Fruit fly (Drosophila melanogaster) whole organism, embryonic: ENCODE measurements around the gene holn1.

Experiments used
- Bdp1 ChIP-seq: fragments of 200-800 bp; sonication (Bioruptor generic); optimal IDR thresholded peaks from 3 replicates; lab custom pipeline; 2016; ENCODE audit warnings: missing biosample characterization, missing genetic modification characterization
- Bgb ChIP-seq: fragments of 200-800 bp; sonication (Bioruptor generic); IDR thresholded peaks from 2 replicates; pipeline ENCODE4 v1.3.6; 2022; ENCODE audit warnings: missing biosample characterization, missing genetic modification characterization; ENCODE audit not compliant: partially characterized antibody
- CG12155 ChIP-seq: fragments of 200-800 bp; sonication (Bioruptor generic); optimal IDR thresholded peaks from 3 replicates; lab custom pipeline; 2016; ENCODE audit warnings: missing biosample characterization, missing genetic modification characterization
- CG1233 ChIP-seq: fragments of 200-800 bp; sonication (Bioruptor generic); optimal IDR thresholded peaks from 4 replicates; lab custom pipeline; 2018; ENCODE audit warnings: missing biosample characterization, mild to moderate bottlenecking, missing genetic modification characterization
- CG14860 ChIP-seq: fragments of 200-800 bp; sonication (Bioruptor generic); IDR thresholded peaks from 3 replicates; pipeline ENCODE4 v1.3.6; 2022; ENCODE audit warnings: missing biosample characterization, missing genetic modification characterization; ENCODE audit not compliant: partially characterized antibody
- CG16815 ChIP-seq: fragments of 200-800 bp; sonication (Bioruptor generic); optimal IDR thresholded peaks from 3 replicates; lab custom pipeline; 2017; ENCODE audit warnings: missing biosample characterization, mild to moderate bottlenecking, missing genetic modification characterization
- CG17802 ChIP-seq: fragments of 200-800 bp; sonication (Bioruptor generic); optimal IDR thresholded peaks from 2 replicates; lab custom pipeline; 2018; ENCODE audit warnings: missing biosample characterization, mild to moderate bottlenecking, missing genetic modification characterization, moderate library complexity
- CG17829 ChIP-seq: fragments of 200-800 bp; optimal IDR thresholded peaks from 2 replicates; lab custom pipeline; 2019; ENCODE audit warnings: missing biosample characterization, mild to moderate bottlenecking, missing genetic modification characterization, moderate library complexity
- CG18262 ChIP-seq: fragments of 200-800 bp; optimal IDR thresholded peaks from 3 replicates; lab custom pipeline; 2019; ENCODE audit warnings: missing biosample characterization, mild to moderate bottlenecking, missing genetic modification characterization, moderate library complexity
- CG31388 ChIP-seq: fragments of 200-800 bp; sonication (Bioruptor generic); optimal IDR thresholded peaks from 2 replicates; lab custom pipeline; 2016; ENCODE audit warnings: missing biosample characterization, missing genetic modification characterization
- CG34422 ChIP-seq: fragments of 200-800 bp; sonication (Bioruptor generic); IDR thresholded peaks from 3 replicates; pipeline ENCODE4 v1.3.6; 2022; ENCODE audit warnings: missing biosample characterization, missing genetic modification characterization
- CG42726 ChIP-seq: fragments of 200-800 bp; sonication (Bioruptor generic); IDR thresholded peaks from 2 replicates; pipeline ENCODE4 v1.3.6; 2022; ENCODE audit warnings: missing biosample characterization, missing genetic modification characterization; ENCODE audit not compliant: partially characterized antibody
- CG4707 ChIP-seq: fragments of 200-800 bp; sonication (Bioruptor generic); optimal IDR thresholded peaks from 2 replicates; lab custom pipeline; 2018; ENCODE audit warnings: missing biosample characterization, mild to moderate bottlenecking, missing genetic modification characterization, moderate library complexity
- CG6683 ChIP-seq: fragments of 200-800 bp; sonication (Bioruptor generic); optimal IDR thresholded peaks from 2 replicates; lab custom pipeline; 2017; ENCODE audit warnings: missing biosample characterization, mild to moderate bottlenecking, missing genetic modification characterization, missing genetic modification reagents
- CG6854 ChIP-seq: fragments of 200-800 bp; sonication (Bioruptor generic); optimal IDR thresholded peaks from 3 replicates; lab custom pipeline; 2017; ENCODE audit warnings: missing biosample characterization, mild to moderate bottlenecking, missing genetic modification characterization
- CG7357 ChIP-seq: fragments of 200-800 bp; sonication (Bioruptor generic); IDR thresholded peaks from 3 replicates; pipeline ENCODE4 v1.3.6; 2022; ENCODE audit warnings: missing biosample characterization, missing genetic modification characterization
- CG7786 ChIP-seq: fragments of 200-800 bp; sonication (Bioruptor generic); optimal IDR thresholded peaks from 2 replicates; lab custom pipeline; 2016; ENCODE audit warnings: missing biosample characterization, missing genetic modification characterization
- CG7839 ChIP-seq: fragments of 200-800 bp; sonication (Bioruptor generic); optimal IDR thresholded peaks from 3 replicates; lab custom pipeline; 2018; ENCODE audit warnings: missing biosample characterization, mild to moderate bottlenecking, missing genetic modification characterization, moderate library complexity
- CG8290 ChIP-seq, 3 experiments: fragments of 200-800 bp; sonication (Bioruptor generic); optimal IDR thresholded peaks; 2 replicates each; lab custom pipeline; 2016 to 2019; ENCODE audit warnings: missing biosample characterization in 3 of 3, missing genetic modification characterization in 3 of 3, mild to moderate bottlenecking in 2 of 3, moderate library complexity in 1 of 3
- CG8478 ChIP-seq: fragments of >200 bp; optimal IDR thresholded peaks from 2 replicates; lab custom pipeline; 2018
- CG8765 ChIP-seq: fragments of 200-800 bp; sonication (Bioruptor generic); IDR thresholded peaks from 2 replicates; pipeline ENCODE4 v1.3.6; 2022; ENCODE audit warnings: missing biosample characterization, missing genetic modification characterization
- CG9215 ChIP-seq: fragments of 200-800 bp; sonication (Bioruptor generic); IDR thresholded peaks from 2 replicates; pipeline ENCODE4 v1.3.6; 2022; ENCODE audit warnings: missing biosample characterization, missing genetic modification characterization
- Dad ChIP-seq: fragments of 200-800 bp; sonication (Bioruptor generic); optimal IDR thresholded peaks from 3 replicates; lab custom pipeline; 2016; ENCODE audit warnings: missing biosample characterization, missing genetic modification characterization
- E2f2 ChIP-seq: fragments of 200-800 bp; sonication (Bioruptor generic); IDR thresholded peaks from 2 replicates; pipeline ENCODE4 v1.3.6; 2022; ENCODE audit warnings: missing biosample characterization, missing genetic modification characterization
- HLH3B ChIP-seq: fragments of 200-800 bp; sonication (Bioruptor generic); IDR thresholded peaks from 2 replicates; pipeline ENCODE4 v1.3.6; 2022; ENCODE audit warnings: missing biosample characterization, missing genetic modification characterization
- Hr3 ChIP-seq: fragments of 200-800 bp; sonication (Bioruptor generic); optimal IDR thresholded peaks from 3 replicates; lab custom pipeline; 2016; ENCODE audit warnings: missing biosample characterization, missing genetic modification characterization
- Lhr ChIP-seq: fragments of 200-800 bp; sonication (Bioruptor generic); optimal IDR thresholded peaks from 3 replicates; lab custom pipeline; 2017; ENCODE audit warnings: mild to moderate bottlenecking, missing biosample characterization, missing genetic modification reagents, missing genetic modification characterization
- Lpt ChIP-seq: fragments of >200 bp; optimal IDR thresholded peaks from 2 replicates; lab custom pipeline; 2018; ENCODE audit warnings: missing biosample characterization, missing genetic modification characterization
- Mad ChIP-seq: fragments of 200-800 bp; sonication (Bioruptor generic); optimal IDR thresholded peaks from 2 replicates; lab custom pipeline; 2016; ENCODE audit warnings: missing biosample characterization, missing genetic modification characterization
- Max ChIP-seq: fragments of 200-800 bp; sonication (Bioruptor generic); optimal IDR thresholded peaks from 2 replicates; lab custom pipeline; 2016; ENCODE audit warnings: missing biosample characterization, mild to moderate bottlenecking, missing genetic modification characterization
- Rx ChIP-seq: fragments of 200-800 bp; sonication (Bioruptor generic); IDR thresholded peaks from 2 replicates; pipeline ENCODE4 v1.3.6; 2022; ENCODE audit warnings: missing biosample characterization, missing genetic modification characterization
- Side ChIP-seq: fragments of 200-800 bp; sonication (Bioruptor generic); optimal IDR thresholded peaks from 2 replicates; lab custom pipeline; 2016; ENCODE audit warnings: missing biosample characterization, missing genetic modification characterization
- Sry-δ ChIP-seq: fragments of 200-800 bp; sonication (Bioruptor generic); optimal IDR thresholded peaks from 2 replicates; lab custom pipeline; 2016; ENCODE audit warnings: missing biosample characterization, missing genetic modification characterization
- ase ChIP-seq: fragments of 200-800 bp; sonication (Bioruptor generic); IDR thresholded peaks from 3 replicates; pipeline ENCODE4 v1.3.6; 2022; ENCODE audit warnings: missing biosample characterization, missing genetic modification characterization
- ato ChIP-seq: fragments of 200-800 bp; sonication (Bioruptor generic); IDR thresholded peaks from 2 replicates; pipeline ENCODE4 v1.3.6; 2022; ENCODE audit warnings: missing biosample characterization, missing genetic modification characterization; ENCODE audit not compliant: partially characterized antibody
- bab2 ChIP-seq: fragments of 200-800 bp; sonication (Bioruptor generic); optimal IDR thresholded peaks from 2 replicates; lab custom pipeline; 2016; ENCODE audit warnings: missing biosample characterization, missing genetic modification characterization
- cas ChIP-seq: fragments of 200-800 bp; sonication (Bioruptor generic); IDR thresholded peaks from 2 replicates; pipeline ENCODE4 v1.3.6; 2022; ENCODE audit warnings: missing biosample characterization, missing genetic modification characterization
- ci ChIP-seq: fragments of 200-800 bp; sonication (Bioruptor generic); IDR thresholded peaks from 3 replicates; pipeline ENCODE4 v1.3.6; 2022; ENCODE audit warnings: missing biosample characterization, missing genetic modification characterization
- da ChIP-seq: fragments of 200-800 bp; sonication (Bioruptor generic); optimal IDR thresholded peaks from 2 replicates; lab custom pipeline; 2016; ENCODE audit warnings: missing biosample characterization, missing genetic modification characterization
- dm ChIP-seq: fragments of 200-800 bp; sonication (Bioruptor generic); optimal IDR thresholded peaks from 3 replicates; lab custom pipeline; 2016; ENCODE audit warnings: missing biosample characterization, missing genetic modification characterization
- gt ChIP-seq: fragments of 200-800 bp; sonication (Bioruptor generic); IDR thresholded peaks from 2 replicates; pipeline ENCODE4 v1.3.6; 2022; ENCODE audit warnings: missing biosample characterization, missing genetic modification characterization
- hth ChIP-seq: fragments of >200 bp; optimal IDR thresholded peaks from 2 replicates; lab custom pipeline; 2017; ENCODE audit warnings: inconsistent platforms
- kni ChIP-seq: fragments of 200-800 bp; sonication (Bioruptor generic); optimal IDR thresholded peaks from 3 replicates; lab custom pipeline; 2017; ENCODE audit warnings: mild to moderate bottlenecking, missing biosample characterization, missing genetic modification reagents, missing genetic modification characterization
- luna ChIP-seq: fragments of 200-800 bp; sonication (Bioruptor generic); optimal IDR thresholded peaks from 2 replicates; lab custom pipeline; 2016; ENCODE audit warnings: missing biosample characterization, missing genetic modification characterization
- mld ChIP-seq: fragments of 200-800 bp; sonication (Bioruptor generic); IDR thresholded peaks from 3 replicates; pipeline ENCODE4 v1.3.6; 2022; ENCODE audit warnings: missing biosample characterization, missing genetic modification characterization; ENCODE audit not compliant: partially characterized antibody
- nerfin-2 ChIP-seq: fragments of 200-800 bp; sonication (Bioruptor generic); IDR thresholded peaks from 2 replicates; pipeline ENCODE4 v1.3.6; 2022; ENCODE audit warnings: missing biosample characterization, missing genetic modification characterization; ENCODE audit not compliant: partially characterized antibody
- nmo ChIP-seq: fragments of 200-800 bp; sonication (Bioruptor generic); optimal IDR thresholded peaks from 2 replicates; lab custom pipeline; 2018; ENCODE audit warnings: missing biosample characterization, mild to moderate bottlenecking, missing genetic modification characterization, moderate library complexity
- otp ChIP-seq: fragments of 200-800 bp; sonication (Bioruptor generic); IDR thresholded peaks from 3 replicates; pipeline ENCODE4, ENCODE4 v1.3.6; 2022; ENCODE audit warnings: missing biosample characterization, missing genetic modification characterization
- shn ChIP-seq: fragments of 200-800 bp; sonication (Bioruptor generic); optimal IDR thresholded peaks from 3 replicates; lab custom pipeline; 2016; ENCODE audit warnings: missing biosample characterization, missing genetic modification characterization
- ssp ChIP-seq: fragments of 200-800 bp; sonication (Bioruptor generic); IDR thresholded peaks from 2 replicates; pipeline ENCODE4 v1.3.6; 2022; ENCODE audit warnings: missing biosample characterization, missing genetic modification characterization
- tna ChIP-seq: fragments of 200-800 bp; sonication (Bioruptor generic); IDR thresholded peaks from 2 replicates; pipeline ENCODE4 v1.3.6; 2022; ENCODE audit warnings: missing biosample characterization, missing genetic modification characterization; ENCODE audit not compliant: partially characterized antibody
- usp ChIP-seq: fragments of >200 bp; optimal IDR thresholded peaks from 2 replicates; lab custom pipeline; 2017; ENCODE audit warnings: missing biosample characterization, missing genetic modification characterization

holn1 gene

dm6 chr2L:10428528-10428927 is 7.3 kb upstream of the holn1 start, which contains the start of gene CG5188 (continued):
- TF ChIP-seq CG1233 (GFP tag; lab: Kevin White, UChicago) (no peak), Dad (GFP tag; lab: Kevin White, UChicago) (no peak), Side (GFP tag; lab: Kevin White, UChicago) (no peak), E2f2 (peak; percentile 36; the same call in 1 of the 2 replicates), CG8765 (no peak), CG6683 (no peak), ci (GFP tag; lab: Robert Waterston, UW) (peak; percentile 73; the same call in 2 of the 3 replicates), usp (GFP tag; lab: Kevin White, UChicago) (no peak), luna (no peak), gt (GFP tag; lab: Robert Waterston, UW) (no peak), CG12155 (GFP tag; lab: Kevin White, UChicago) (peak; percentile 37), Bgb (GFP tag; lab: Robert Waterston, UW) (peak; percentile 16; the same call in 1 of the 2 replicates), CG34422 (peak; percentile 63; the same call in 2 of the 3 replicates), CG14860 (GFP tag; lab: Robert Waterston, UW) (no peak), cas (no peak), CG18262 (tag; lab: Kevin White, UChicago) (peak; percentile 49), shn (GFP tag; lab: Kevin White, UChicago) (no peak), Rx (no peak), CG31388 (GFP tag; lab: Kevin White, UChicago) (no peak), Hr3 (GFP tag; lab: Kevin White, UChicago) (peak; percentile 9), CG7786 (GFP tag; lab: Kevin White, UChicago) (no peak), Bdp1 (no peak), tna (GFP tag; lab: Robert Waterston, UW) (no peak), CG9215 (GFP tag; lab: Robert Waterston, UW) (no peak), Lpt (GFP tag; lab: Kevin White, UChicago) (no peak), CG4707 (GFP tag; lab: Kevin White, UChicago) (no peak), ssp (GFP tag; lab: Robert Waterston, UW) (peak; percentile 60), otp (GFP tag; lab: Robert Waterston, UW) (0 out of 3 replicates have a peak, but pooled peaks have one; percentile 25), CG6854 (GFP tag; lab: Kevin White, UChicago) (no peak), kni (GFP tag; lab: Kevin White, UChicago) (no peak), CG17802 (no peak), CG7839 (tag; lab: Kevin White, UChicago) (peak; percentile 63), nerfin-2 (GFP tag; lab: Robert Waterston, UW) (no peak), hth (lab: Kevin White, UChicago) (no peak), CG16815 (no peak), Mad (GFP tag; lab: Kevin White, UChicago) (no peak), HLH3B (GFP tag; lab: Robert Waterston, UW) (no peak), nmo (GFP tag; lab: Kevin White, UChicago) (peak; percentile 57), da (GFP tag; lab: Kevin White, UChicago) (no peak), CG8290 (GFP tag; optimal IDR thresholded peaks at IDR 0.05; lab: Kevin White, UChicago) (no peak), CG8290 (tag; optimal IDR thresholded peaks at IDR 0.05; lab: Kevin White, UChicago) (no peak), CG42726 (no peak), CG8478 (lab: Kevin White, UChicago) (no peak), CG17829 (peak; percentile 68), dm (GFP tag; lab: Kevin White, UChicago) (no peak), mld (GFP tag; lab: Robert Waterston, UW) (no peak), CG7357 (GFP tag; lab: Robert Waterston, UW) (no peak), bab2 (GFP tag; lab: Kevin White, UChicago) (no peak), Lhr (GFP tag; lab: Kevin White, UChicago) (no peak), Max (peak; percentile 40), ato (GFP tag; lab: Robert Waterston, UW) (peak; percentile 53; the same call in 1 of the 2 replicates), Sry-δ (no peak), ase (GFP tag; lab: Robert Waterston, UW) (no peak)
